Worm (Caenorhabditis elegans): ENCODE results near the gene clc-29.
"Not testable (repeated sequence)": the region's sequence is repeated elsewhere in the genome, so short reads cannot be mapped to it uniquely, and the experiment has no call there.

clc-29 gene

ce11 chrIII:8344283-8344682, 3.4 kb downstream of the clc-29 start, which contains the start of gene ZC262.7:
TSS of gene ZC262.7 (minus strand) at chrIII:8344336.
- TF ChIP-seq madf-2, ref-2, tbx-7 (tag; optimal IDR thresholded peaks at IDR 0.05): not testable (repeated sequence)

ce11 chrIII:8339372-8339771, 8.3 kb downstream of the clc-29 start, which contains the start of gene clc-28:
TSS of gene clc-28 (minus strand) at chrIII:8339472.
- TF ChIP-seq K02D7.2 (tag; optimal IDR thresholded peaks at IDR 0.05); unc-55 (GFP tag; optimal IDR thresholded peaks at IDR 0.05); sox-2 (GFP tag; IDR thresholded peaks at IDR 0.05): not testable (repeated sequence)

- TF ChIP-seq zip-5 (tag; optimal IDR thresholded peaks at IDR 0.05) (no peak), pat-9 (tag; optimal IDR thresholded peaks at IDR 0.05) (no peak), hlh-15 (tag; optimal IDR thresholded peaks at IDR 0.05) (no peak), mec-3 (tag; optimal IDR thresholded peaks at IDR 0.05; ENCODE audit: borderline replicate concordance) (no peak), ahr-1 (tag; optimal IDR thresholded peaks at IDR 0.05) (no peak), eyg-1 (tag; optimal IDR thresholded peaks at IDR 0.05) (no peak), rnt-1 (tag; optimal IDR thresholded peaks at IDR 0.05) (no peak), ceh-22 (tag; optimal IDR thresholded peaks at IDR 0.05) (no peak), tbx-2 (tag; optimal IDR thresholded peaks at IDR 0.05) (no peak)
Measured at ce11 chrIII:8334432-8334831, 13.3 kb downstream of the clc-29 start, which contains the start of gene ZC262.4. TSS of gene ZC262.4 (minus strand) at chrIII:8334532.

- TF ChIP-seq sox-4 (tag; optimal IDR thresholded peaks at IDR 0.05) (no peak), hlh-30 (tag; optimal IDR thresholded peaks at IDR 0.05; ENCODE audit: insufficient read depth) (peak; percentile 62), nfya-1 (tag; optimal IDR thresholded peaks at IDR 0.05) (peak; percentile 9)
Measured at ce11 chrIII:8331779-8332178, 15.9 kb downstream of the clc-29 start, which contains the start of the genes mrps-18A and ZC262.2. TSS of gene mrps-18A (minus strand) at chrIII:8331919. TSS of gene ZC262.2 (plus strand) at chrIII:8332062.

- TF ChIP-seq hlh-30 (tag; optimal IDR thresholded peaks at IDR 0.05; ENCODE audit: insufficient read depth) (no peak), tbx-2 (tag; optimal IDR thresholded peaks at IDR 0.05) (no peak)
Measured at ce11 chrIII:8331211-8331610, 16.5 kb downstream of the clc-29 start, which contains the start of gene iglr-2. TSS of gene iglr-2 (minus strand) at chrIII:8331311.

- TF ChIP-seq pha-4 (tag; optimal IDR thresholded peaks at IDR 0.05) (no peak), tbx-7 (tag; optimal IDR thresholded peaks at IDR 0.05) (no peak)
Measured at ce11 chrIII:8325574-8326513, 21.9 kb downstream of the clc-29 start, which contains the start of gene ZC262.13. TSS of gene ZC262.13 (plus strand) at chrIII:8326214.

ce11 chrIII:8324412-8324811, 23.3 kb downstream of the clc-29 start, which contains the start of gene F10E9.12:
TSS of gene F10E9.12 (plus strand) at chrIII:8324542.
- TF ChIP-seq ztf-16 (tag; optimal IDR thresholded peaks at IDR 0.05) (no peak), madf-2 (tag; optimal IDR thresholded peaks at IDR 0.05) (no peak)

ce11 chrIII:8322645-8323213, 25.0 kb downstream of the clc-29 start, which contains the start of gene F10E9.1:
TSS of gene F10E9.1 (plus strand) at chrIII:8323163.
- no peak for TF ChIP-seq zip-5 (tag; optimal IDR thresholded peaks at IDR 0.05)

ce11 chrIII:8321225-8321624, 26.5 kb downstream of the clc-29 start:
- TF ChIP-seq pha-4 (tag; optimal IDR thresholded peaks at IDR 0.05) = no peak
- TF ChIP-seq zip-5 (tag; optimal IDR thresholded peaks at IDR 0.05) = no peak
- no peak for TF ChIP-seq ama-1 (optimal IDR thresholded peaks at IDR 0.05)
- TF ChIP-seq pros-1 (tag; optimal IDR thresholded peaks at IDR 0.05) = no peak
- TF ChIP-seq ahr-1 (tag; optimal IDR thresholded peaks at IDR 0.05) = no peak
- TF ChIP-seq eyg-1 (tag; optimal IDR thresholded peaks at IDR 0.05) = no peak
- no peak for TF ChIP-seq K09A11.1 (tag; optimal IDR thresholded peaks at IDR 0.05; ENCODE audit: insufficient read depth)
- no peak for TF ChIP-seq unc-42 (tag; optimal IDR thresholded peaks at IDR 0.05)
- TF ChIP-seq unc-86 (tag; optimal IDR thresholded peaks at IDR 0.05) = no peak
- TF ChIP-seq ceh-22 (tag; optimal IDR thresholded peaks at IDR 0.05) = no peak
- TF ChIP-seq tbx-2 (tag; optimal IDR thresholded peaks at IDR 0.05) = no peak
- TF ChIP-seq hlh-6 (tag; optimal IDR thresholded peaks at IDR 0.05) = no peak
- TF ChIP-seq ceh-48 (tag; optimal IDR thresholded peaks at IDR 0.05) = no peak
- no peak for TF ChIP-seq pax-1 (tag; optimal IDR thresholded peaks at IDR 0.05)
- TF ChIP-seq mec-3 (tag; optimal IDR thresholded peaks at IDR 0.05; ENCODE audit: borderline replicate concordance) = no peak
- no peak for TF ChIP-seq ceh-19 (GFP tag; optimal IDR thresholded peaks at IDR 0.05)
